Fruit fly (Drosophila melanogaster): Measurements from ENCODE around the gene pasi1.

Gene pasi1

dm6 chr3R:17798211-17798737, 3.4 kb downstream of the pasi1 start, which contains the start of gene CG7379 (continued):
- TF ChIP-seq gem (tag; optimal IDR thresholded peaks at IDR 0.05) (peak; percentile 68), CG15479 (GFP tag; optimal IDR thresholded peaks at IDR 0.05) (peak; percentile 6), run (tag; optimal IDR thresholded peaks at IDR 0.05) (no peak), cad (GFP tag; optimal IDR thresholded peaks at IDR 0.05) (no peak), wdn (GFP tag; IDR thresholded peaks at IDR 0.05) (peak; percentile 28; the same call in 1 of the 2 replicates), CG12104 (GFP tag; optimal IDR thresholded peaks at IDR 0.05) (peak; percentile 77), CG18476 (GFP tag; optimal IDR thresholded peaks at IDR 0.05) (peak; percentile 84), slp2 (GFP tag; optimal IDR thresholded peaks at IDR 0.05) (peak; percentile 60), ase (GFP tag; IDR thresholded peaks at IDR 0.05) (peak; percentile 48; the same call in 1 of the 3 replicates), h (optimal IDR thresholded peaks at IDR 0.05) (no peak), Fer3 (tag; optimal IDR thresholded peaks at IDR 0.05) (peak; percentile 67), CG4617 (GFP tag; optimal IDR thresholded peaks at IDR 0.05; ENCODE audit: borderline replicate concordance) (peak; percentile 84), CG34224 (GFP tag; IDR thresholded peaks at IDR 0.05; ENCODE audit: partially characterized antibody) (peak; percentile 27; the same call in 1 of the 3 replicates), phol (tag; optimal IDR thresholded peaks at IDR 0.05) (peak; percentile 81), nmo (GFP tag; optimal IDR thresholded peaks at IDR 0.05) (peak; percentile 81), Sox102F (GFP tag; optimal IDR thresholded peaks at IDR 0.05) (no peak), ab (GFP tag; optimal IDR thresholded peaks at IDR 0.05) (peak; percentile 24), Ada2b (GFP tag; IDR thresholded peaks at IDR 0.05) (peak; percentile 38), nerfin-1 (tag; optimal IDR thresholded peaks at IDR 0.05) (peak; percentile 71), CG12769 (tag; optimal IDR thresholded peaks at IDR 0.05) (no peak), slbo (GFP tag; IDR thresholded peaks at IDR 0.05) (peak; percentile 96), HLH3B (GFP tag; IDR thresholded peaks at IDR 0.05) (peak; percentile 81), CG10366 (GFP tag; IDR thresholded peaks at IDR 0.05) (peak; percentile 73), maf-S (GFP tag; optimal IDR thresholded peaks at IDR 0.05) (peak; percentile 82), Hmr (GFP tag; optimal IDR thresholded peaks at IDR 0.05) (peak; percentile 91), sug (tag; optimal IDR thresholded peaks at IDR 0.05) (peak; percentile 84), Dbx (GFP tag; IDR thresholded peaks at IDR 0.05) (peak; percentile 93), z (GFP tag; IDR thresholded peaks at IDR 0.05) (no peak), HLHmδ (GFP tag; optimal IDR thresholded peaks at IDR 0.05) (no peak), CG1832 (GFP tag; optimal IDR thresholded peaks at IDR 0.05) (no peak), ttk (GFP tag; IDR thresholded peaks at IDR 0.05) (peak; percentile 83), CG32772 (GFP tag; IDR thresholded peaks at IDR 0.05) (peak; percentile 68), tna (GFP tag; IDR thresholded peaks at IDR 0.05; ENCODE audit: partially characterized antibody) (no peak), CG33557 (GFP tag; optimal IDR thresholded peaks at IDR 0.05) (peak; percentile 67), Lim3 (GFP tag; IDR thresholded peaks at IDR 0.05) (no peak; the same call in 1 of the 2 replicates), Hand (GFP tag; optimal IDR thresholded peaks at IDR 0.05) (no peak), grau (tag; optimal IDR thresholded peaks at IDR 0.05) (peak; percentile 73), Elba2 (GFP tag; optimal IDR thresholded peaks at IDR 0.05) (peak; percentile 69), NFAT (GFP tag; IDR thresholded peaks at IDR 0.05) (peak; percentile 93), Antp (GFP tag; optimal IDR thresholded peaks at IDR 0.05) (peak; percentile 81), CG11398 (GFP tag; optimal IDR thresholded peaks at IDR 0.05) (peak; percentile 62), CG14014 (GFP tag; IDR thresholded peaks at IDR 0.05) (peak; percentile 74), Max (GFP tag; optimal IDR thresholded peaks at IDR 0.05) (peak; percentile 81), CG6813 (GFP tag; optimal IDR thresholded peaks at IDR 0.05) (no peak), klu (GFP tag; IDR thresholded peaks at IDR 0.05) (peak; percentile 77), CG31441 (GFP tag; IDR thresholded peaks at IDR 0.05) (peak; percentile 71), CG6654 (GFP tag; optimal IDR thresholded peaks at IDR 0.05) (peak; percentile 59), Sox100B (GFP tag; optimal IDR thresholded peaks at IDR 0.05) (peak; percentile 80), CG1602 (GFP tag; optimal IDR thresholded peaks at IDR 0.05) (peak; percentile 77), CG16813 (GFP tag; IDR thresholded peaks at IDR 0.05; ENCODE audit: partially characterized antibody) (no peak), jumu (GFP tag; optimal IDR thresholded peaks at IDR 0.05) (peak; percentile 80)

Data from whole organism, embryonic.